Worm (Caenorhabditis elegans): ENCODE results near the gene tat-2.

Gene tat-2

ce11 chrIV:4866599-4866998 lies 19.9 kb upstream of the tat-2 start:
- TF ChIP-seq unc-130 (GFP tag; optimal IDR thresholded peaks at IDR 0.05) (no peak), hif-1 (tag; optimal IDR thresholded peaks at IDR 0.05) (no peak), gei-8 (GFP tag; optimal IDR thresholded peaks at IDR 0.05) (no peak), daf-19 (GFP tag; conservative IDR thresholded peaks at IDR 0.05) (no peak)

ce11 chrIV:4864524-4864923 lies 17.8 kb upstream of the tat-2 start:
- TF ChIP-seq egl-27 (tag; optimal IDR thresholded peaks at IDR 0.05): no peak
- TF ChIP-seq saeg-2 (GFP tag; IDR thresholded peaks at IDR 0.05): no peak
- no peak for TF ChIP-seq rbr-2 (tag; optimal IDR thresholded peaks at IDR 0.05)
- TF ChIP-seq ZK546.5 (tag; optimal IDR thresholded peaks at IDR 0.05): no peak
- TF ChIP-seq aly-2 (tag; optimal IDR thresholded peaks at IDR 0.05): no peak
- peak; percentile 94 for TF ChIP-seq snpc-1.2 (GFP tag; IDR thresholded peaks at IDR 0.05)
- no peak for TF ChIP-seq ctbp-1 (GFP tag; IDR thresholded peaks at IDR 0.05)
- TF ChIP-seq ZK337.2 (GFP tag; IDR thresholded peaks at IDR 0.05): no peak

- TF ChIP-seq ctbp-1 (GFP tag; IDR thresholded peaks at IDR 0.05): no peak
- no peak for TF ChIP-seq lin-1 (GFP tag; IDR thresholded peaks at IDR 0.05)
- TF ChIP-seq F37D6.2 (tag; optimal IDR thresholded peaks at IDR 0.05): no peak
- TF ChIP-seq nhr-11 (tag; optimal IDR thresholded peaks at IDR 0.05): no peak
- TF ChIP-seq saeg-2 (GFP tag; IDR thresholded peaks at IDR 0.05): no peak
- TF ChIP-seq attf-4 (tag; optimal IDR thresholded peaks at IDR 0.05): no peak
- TF ChIP-seq lin-38 (GFP tag; IDR thresholded peaks at IDR 0.05): no peak
Observed at ce11 chrIV:4861449-4861848, 14.8 kb upstream of the tat-2 start, which contains the start of the genes Y17G9A.4 and str-173. Gene Y17G9A.4, minus strand, starts transcription at chrIV:4861549. Gene str-173, plus strand, starts transcription at chrIV:4861773.

- TF ChIP-seq pha-4 (GFP tag; IDR thresholded peaks at IDR 0.05) (no peak), pha-4 (tag; optimal IDR thresholded peaks at IDR 0.05) (no peak), nhr-102 (tag; optimal IDR thresholded peaks at IDR 0.05) (no peak), ztf-11 (tag; optimal IDR thresholded peaks at IDR 0.05) (no peak), spr-1 (tag; optimal IDR thresholded peaks at IDR 0.05) (no peak), nhr-77 (tag; optimal IDR thresholded peaks at IDR 0.05) (no peak), mep-1 (tag; optimal IDR thresholded peaks at IDR 0.05) (no peak), madf-5 (GFP tag; IDR thresholded peaks at IDR 0.05) (no peak), skn-1 (tag; optimal IDR thresholded peaks at IDR 0.05) (no peak), hlh-30 (tag; optimal IDR thresholded peaks at IDR 0.05; ENCODE audit: insufficient read depth) (no peak), hmg-1.1 (GFP tag; IDR thresholded peaks at IDR 0.05) (no peak), lin-29 (GFP tag; IDR thresholded peaks at IDR 0.05) (no peak), tra-1 (GFP tag; IDR thresholded peaks at IDR 0.05) (no peak), Y48G9A.11 (GFP tag; IDR thresholded peaks at IDR 0.05) (no peak), set-16 (GFP tag; IDR thresholded peaks at IDR 0.05) (no peak), nhr-111 (GFP tag; optimal IDR thresholded peaks at IDR 0.05) (no peak), F26F4.8 (GFP tag; conservative IDR thresholded peaks at IDR 0.05) (no peak), nhr-6 (tag; optimal IDR thresholded peaks at IDR 0.05) (no peak), ces-1 (GFP tag; optimal IDR thresholded peaks at IDR 0.05) (no peak)
Observed at ce11 chrIV:4858573-4858972, 11.9 kb upstream of the tat-2 start, which contains the start of gene Y17G9A.3. Gene Y17G9A.3, minus strand, starts transcription at chrIV:4858673.

ce11 chrIV:4856195-4856594 lies 9.5 kb upstream of the tat-2 start, which contains the start of gene Y17G9A.2:
Gene Y17G9A.2, minus strand, starts transcription at chrIV:4856295.
- no peak for TF ChIP-seq dmd-9 (GFP tag; IDR thresholded peaks at IDR 0.05)
- TF ChIP-seq daf-12 (tag; optimal IDR thresholded peaks at IDR 0.05): no peak
- no peak for TF ChIP-seq F10B5.3 (tag; optimal IDR thresholded peaks at IDR 0.05)
- no peak for TF ChIP-seq lin-13 (GFP tag; optimal IDR thresholded peaks at IDR 0.05)
- no peak for TF ChIP-seq mxl-3 (GFP tag; optimal IDR thresholded peaks at IDR 0.05)
- no peak for TF ChIP-seq duxl-1 (tag; optimal IDR thresholded peaks at IDR 0.05; ENCODE audit: poor library complexity)
- no peak for TF ChIP-seq D1046.2 (GFP tag; IDR thresholded peaks at IDR 0.05)
- no peak for TF ChIP-seq F49E8.2 (tag; optimal IDR thresholded peaks at IDR 0.05; ENCODE audit: borderline replicate concordance)
- no peak for TF ChIP-seq Y75B8A.6 (GFP tag; IDR thresholded peaks at IDR 0.05)
- no peak for TF ChIP-seq fkh-10 (GFP tag; optimal IDR thresholded peaks at IDR 0.05)
